Worm (Caenorhabditis elegans): ENCODE results near the gene srh-122.

The srh-122 gene

ce11 chrV:15344481-15344880, 33.3 kb downstream of the srh-122 start, which contains the start of gene wrt-8:
Gene wrt-8 (minus strand): TSS chrV:15344581.
- TF ChIP-seq snpc-1.1 (tag; optimal IDR thresholded peaks at IDR 0.05; ENCODE audit: insufficient read depth) (no peak), nhr-120 (GFP tag; IDR thresholded peaks at IDR 0.05) (0 out of 2 replicates have a peak, but pooled peaks have one; percentile 11), F57C9.4 (tag; optimal IDR thresholded peaks at IDR 0.05) (no peak)

DNA sequence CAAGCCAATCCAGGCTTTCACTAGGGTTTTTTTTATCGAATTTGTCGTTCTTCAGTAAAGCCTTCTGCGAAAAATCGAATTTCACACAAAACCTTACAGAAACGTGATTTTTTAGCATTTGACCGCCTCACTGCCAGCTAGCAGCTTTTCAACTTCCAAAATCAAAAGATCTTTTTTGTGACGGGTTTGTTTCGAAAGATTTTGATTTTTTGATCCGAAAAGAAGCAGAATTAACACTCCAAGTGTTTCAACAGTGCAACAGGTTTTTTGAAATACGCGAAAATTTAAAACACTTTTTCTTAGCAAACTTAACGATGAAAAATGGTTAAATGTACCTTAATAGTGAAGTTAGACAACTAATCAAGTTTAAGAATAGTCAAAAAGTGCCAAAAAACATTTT, 36.4 kb downstream of the srh-122 start, which contains the start of gene clec-229:
Gene clec-229 (minus strand): TSS at position 101 of the 400 bp plus-strand sequence.
- TF ChIP-seq akir-1 (GFP tag; optimal IDR thresholded peaks at IDR 0.05) (no peak), lag-1 (GFP tag; IDR thresholded peaks at IDR 0.05) (no peak), Y67H2A.10 (GFP tag; conservative IDR thresholded peaks at IDR 0.05) (no peak), ceh-100 (GFP tag; IDR thresholded peaks at IDR 0.05) (no peak), ztf-25 (GFP tag; IDR thresholded peaks at IDR 0.05) (no peak), ztf-22 (GFP tag; optimal IDR thresholded peaks at IDR 0.05) (no peak), attf-6 (GFP tag; IDR thresholded peaks at IDR 0.05) (no peak), Y79H2A.3 (GFP tag; conservative IDR thresholded peaks at IDR 0.05) (no peak), egl-44 (GFP tag; IDR thresholded peaks at IDR 0.05) (no peak), aptf-2 (GFP tag; conservative IDR thresholded peaks at IDR 0.05) (no peak), ceh-40 (GFP tag; IDR thresholded peaks at IDR 0.05) (no peak), zfh-2 (GFP tag; conservative IDR thresholded peaks at IDR 0.05) (no peak)

DNA sequence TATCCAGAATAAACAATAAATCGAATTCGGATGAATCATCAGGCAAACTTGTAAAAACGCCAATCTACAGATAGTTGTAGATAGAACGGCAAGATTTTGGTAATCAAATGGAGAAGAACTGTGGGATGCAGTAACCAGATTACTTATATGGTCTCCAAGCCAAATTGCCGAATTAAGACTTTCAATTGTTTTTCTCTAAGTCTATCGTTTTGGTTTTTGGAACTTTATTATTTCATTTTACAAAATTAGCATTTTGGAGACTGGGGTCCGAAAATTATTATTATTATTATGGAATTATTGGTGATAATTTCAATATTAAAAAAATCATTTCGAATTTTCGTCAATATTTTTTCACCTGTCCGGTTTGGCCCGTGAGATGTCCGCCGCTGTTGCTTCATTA, 38.4 kb downstream of the srh-122 start, which contains the start of gene clec-228:
Gene clec-228 (minus strand): TSS at position 101 of the 400 bp plus-strand sequence.
- TF ChIP-seq ztf-28 (GFP tag; IDR thresholded peaks at IDR 0.05), result no peak
- no peak for TF ChIP-seq athp-1 (tag; optimal IDR thresholded peaks at IDR 0.05)
- no peak for TF ChIP-seq ceh-58 (GFP tag; IDR thresholded peaks at IDR 0.05)
- TF ChIP-seq egl-44 (GFP tag; IDR thresholded peaks at IDR 0.05), result no peak
- TF ChIP-seq B0035.1 (tag; optimal IDR thresholded peaks at IDR 0.05), result no peak

- TF ChIP-seq aptf-3 (GFP tag; IDR thresholded peaks at IDR 0.05), result no peak
- TF ChIP-seq efl-1 (GFP tag; optimal IDR thresholded peaks at IDR 0.05), result no peak
- TF ChIP-seq mes-4 (tag; optimal IDR thresholded peaks at IDR 0.05), result no peak
- no peak for TF ChIP-seq Y67H2A.10 (GFP tag; conservative IDR thresholded peaks at IDR 0.05)
- TF ChIP-seq tlf-1 (GFP tag; optimal IDR thresholded peaks at IDR 0.05), result no peak
- no peak for TF ChIP-seq ztf-26 (tag; optimal IDR thresholded peaks at IDR 0.05)
Measured at ce11 chrV:15337405-15337804, 40.4 kb downstream of the srh-122 start, which contains the start of gene wrt-7. Gene wrt-7 (minus strand): TSS chrV:15337505.

DNA sequence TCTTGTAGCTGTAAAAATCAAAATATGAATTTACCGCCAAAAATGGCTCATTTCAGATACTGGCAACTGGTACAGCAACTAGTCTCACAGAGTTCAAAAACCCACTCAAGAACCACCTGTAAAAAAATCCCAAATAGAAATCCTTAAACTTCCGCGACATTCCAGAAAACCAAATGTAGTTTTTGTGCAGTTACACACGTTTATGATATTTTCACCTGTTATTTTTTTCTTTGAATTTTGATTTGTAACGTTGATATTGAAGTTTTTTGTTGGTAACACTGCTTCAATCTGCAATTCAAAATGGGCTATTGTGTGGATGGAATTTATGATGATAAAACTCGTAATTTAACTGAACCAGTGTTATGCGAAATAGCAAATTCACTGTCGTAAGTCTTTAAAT, 45.0 kb downstream of the srh-122 start, which contains the start of gene srw-113:
Gene srw-113 (plus strand): TSS at position 301 of the 400 bp plus-strand sequence.
- no peak for TF ChIP-seq snpc-1.3 (tag; optimal IDR thresholded peaks at IDR 0.05; ENCODE audit: insufficient read depth)
- no peak for TF ChIP-seq snpc-3.4 (tag; optimal IDR thresholded peaks at IDR 0.05)
- TF ChIP-seq atf-7 (tag; optimal IDR thresholded peaks at IDR 0.05), result no peak
- no peak for TF ChIP-seq gei-17 (GFP tag; optimal IDR thresholded peaks at IDR 0.05)
- no peak for TF ChIP-seq B0261.1 (tag; optimal IDR thresholded peaks at IDR 0.05)
- TF ChIP-seq rpc-1 (optimal IDR thresholded peaks at IDR 0.05), result no peak
- no peak for TF ChIP-seq rpc-1 (tag; optimal IDR thresholded peaks at IDR 0.05)
- TF ChIP-seq lsy-27 (tag; optimal IDR thresholded peaks at IDR 0.05; ENCODE audit: borderline replicate concordance, insufficient read depth), result no peak
- TF ChIP-seq mel-28 (tag; optimal IDR thresholded peaks at IDR 0.05; ENCODE audit: borderline replicate concordance), result no peak
- no peak for TF ChIP-seq egl-44 (GFP tag; IDR thresholded peaks at IDR 0.05)

Measured in whole organism, young adult.